Fruit fly (Drosophila melanogaster) whole organism, embryonic: ENCODE measurements around the gene CG31548.

Source experiments
- CG10267 ChIP-seq: fragments of 200-800 bp; sonication (Bioruptor generic); optimal IDR thresholded peaks from 2 replicates; lab custom pipeline; 2018; ENCODE audit warnings: missing biosample characterization, mild to moderate bottlenecking, missing genetic modification characterization, moderate library complexity
- CG10274 ChIP-seq: fragments of 200-800 bp; sonication (Bioruptor generic); optimal IDR thresholded peaks from 3 replicates; lab custom pipeline; 2017; ENCODE audit warnings: missing biosample characterization, mild to moderate bottlenecking, missing genetic modification characterization
- CG11398 ChIP-seq: fragments of 200-800 bp; sonication (Bioruptor generic); optimal IDR thresholded peaks from 2 replicates; lab custom pipeline; 2016; ENCODE audit warnings: missing biosample characterization, missing genetic modification characterization
- CG11723 ChIP-seq: fragments of 200-800 bp; sonication (Bioruptor generic); optimal IDR thresholded peaks from 2 replicates; lab custom pipeline; 2017; ENCODE audit warnings: missing biosample characterization, mild to moderate bottlenecking, missing genetic modification characterization
- CG12236 ChIP-seq: fragments of 200-800 bp; sonication (Bioruptor generic); optimal IDR thresholded peaks from 2 replicates; lab custom pipeline; 2016; ENCODE audit warnings: missing biosample characterization, missing genetic modification characterization
- CG12659 ChIP-seq: fragments of 200-800 bp; sonication (Bioruptor generic); optimal IDR thresholded peaks from 3 replicates; lab custom pipeline; 2017; ENCODE audit warnings: mild to moderate bottlenecking, missing biosample characterization, missing genetic modification reagents, missing genetic modification characterization
- CG12942 ChIP-seq: fragments of 200-800 bp; sonication (Bioruptor generic); optimal IDR thresholded peaks from 3 replicates; lab custom pipeline; 2016; ENCODE audit warnings: missing biosample characterization, missing genetic modification characterization
- CG14014 ChIP-seq: fragments of 200-800 bp; sonication (Bioruptor generic); IDR thresholded peaks from 2 replicates; pipeline ENCODE4 v1.3.6; 2022; ENCODE audit warnings: missing biosample characterization, missing genetic modification characterization
- CG14050 ChIP-seq: fragments of 200-800 bp; sonication (Bioruptor generic); IDR thresholded peaks from 3 replicates; pipeline ENCODE4 v1.3.6; 2022; ENCODE audit warnings: missing biosample characterization, missing genetic modification characterization
- CG16779 ChIP-seq: fragments of 200-800 bp; sonication (Bioruptor generic); IDR thresholded peaks from 2 replicates; pipeline ENCODE4 v1.3.6; 2022; ENCODE audit warnings: missing biosample characterization, missing genetic modification characterization
- CG16813 ChIP-seq: fragments of 200-800 bp; sonication (Bioruptor generic); IDR thresholded peaks from 3 replicates; pipeline ENCODE4 v1.3.6; 2022; ENCODE audit warnings: missing biosample characterization, missing genetic modification characterization; ENCODE audit not compliant: partially characterized antibody
- CG16863 ChIP-seq: fragments of 200-800 bp; sonication (Bioruptor generic); optimal IDR thresholded peaks from 3 replicates; lab custom pipeline; 2016; ENCODE audit warnings: missing biosample characterization, missing genetic modification characterization
- CG17186 ChIP-seq: fragments of 200-800 bp; sonication (Bioruptor generic); optimal IDR thresholded peaks from 3 replicates; lab custom pipeline; 2017; ENCODE audit warnings: missing biosample characterization, missing genetic modification reagents, missing genetic modification characterization
- CG17385 ChIP-seq: fragments of 200-800 bp; sonication (Bioruptor generic); optimal IDR thresholded peaks from 3 replicates; lab custom pipeline; 2018; ENCODE audit warnings: missing biosample characterization, mild to moderate bottlenecking, missing genetic modification characterization
- CG17829 ChIP-seq: fragments of 200-800 bp; optimal IDR thresholded peaks from 2 replicates; lab custom pipeline; 2019; ENCODE audit warnings: missing biosample characterization, mild to moderate bottlenecking, missing genetic modification characterization, moderate library complexity
- CG30020 ChIP-seq: fragments of 200-800 bp; optimal IDR thresholded peaks from 2 replicates; lab custom pipeline; 2019; ENCODE audit warnings: missing biosample characterization, mild to moderate bottlenecking, missing genetic modification characterization, moderate library complexity
- CG34376 ChIP-seq: fragments of 200-800 bp; sonication (Bioruptor generic); optimal IDR thresholded peaks from 2 replicates; lab custom pipeline; 2018; ENCODE audit warnings: missing biosample characterization, mild to moderate bottlenecking, missing genetic modification characterization
- CG3847 ChIP-seq: fragments of 200-800 bp; sonication (Bioruptor generic); IDR thresholded peaks from 2 replicates; pipeline ENCODE4 v1.3.6; 2022; ENCODE audit warnings: missing biosample characterization, missing genetic modification characterization
- CG4360 ChIP-seq: fragments of 200-800 bp; sonication (Bioruptor generic); IDR thresholded peaks from 2 replicates; pipeline ENCODE4 v1.3.6; 2022; ENCODE audit warnings: missing biosample characterization, missing genetic modification characterization
- CG7745 ChIP-seq: fragments of 200-800 bp; sonication (Bioruptor generic); optimal IDR thresholded peaks from 2 replicates; lab custom pipeline; 2018; ENCODE audit warnings: missing biosample characterization, mild to moderate bottlenecking, missing genetic modification characterization, moderate library complexity
- CG7928 ChIP-seq: fragments of 200-800 bp; sonication (Bioruptor generic); optimal IDR thresholded peaks from 2 replicates; lab custom pipeline; 2017; ENCODE audit warnings: missing biosample characterization, mild to moderate bottlenecking, missing genetic modification characterization
- CG7987 ChIP-seq: fragments of 200-800 bp; sonication (Bioruptor generic); optimal IDR thresholded peaks from 2 replicates; lab custom pipeline; 2018; ENCODE audit warnings: missing biosample characterization, mild to moderate bottlenecking, missing genetic modification characterization, moderate library complexity
- CTCF ChIP-seq: fragments of 200-800 bp; sonication (Bioruptor generic); optimal IDR thresholded peaks from 2 replicates; lab custom pipeline; 2017; ENCODE audit warnings: missing biosample characterization, mild to moderate bottlenecking, missing genetic modification characterization, moderate library complexity
- Chrac-16 ChIP-seq: fragments of 200-800 bp; sonication (Bioruptor generic); optimal IDR thresholded peaks from 3 replicates; lab custom pipeline; 2016; ENCODE audit warnings: missing biosample characterization, missing genetic modification characterization
- CoRest ChIP-seq: fragments of 200-800 bp; sonication (Bioruptor generic); optimal IDR thresholded peaks from 3 replicates; lab custom pipeline; 2018; ENCODE audit warnings: missing biosample characterization, mild to moderate bottlenecking, missing genetic modification characterization, moderate library complexity
- D19B ChIP-seq: fragments of 200-800 bp; sonication (Bioruptor generic); optimal IDR thresholded peaks from 2 replicates; lab custom pipeline; 2017; ENCODE audit warnings: missing biosample characterization, mild to moderate bottlenecking, missing genetic modification characterization
- Dip3 ChIP-seq: fragments of 200-800 bp; sonication (Bioruptor generic); optimal IDR thresholded peaks from 3 replicates; lab custom pipeline; 2016; ENCODE audit warnings: missing biosample characterization, missing genetic modification characterization
- Ets65A ChIP-seq: fragments of 200-800 bp; sonication (Bioruptor generic); peaks from one replicate; lab custom pipeline; 2016; ENCODE audit warnings: missing biosample characterization, missing genetic modification characterization
- HHEX ChIP-seq: fragments of 200-800 bp; sonication (Bioruptor generic); optimal IDR thresholded peaks from 3 replicates; lab custom pipeline; 2017; ENCODE audit warnings: missing biosample characterization, mild to moderate bottlenecking, missing genetic modification characterization, missing genetic modification reagents
- HLH4C ChIP-seq: fragments of 200-800 bp; sonication (Bioruptor generic); IDR thresholded peaks from 3 replicates; pipeline ENCODE4 v1.3.6; 2022; ENCODE audit warnings: missing biosample characterization, missing genetic modification characterization; ENCODE audit not compliant: partially characterized antibody
- HmgZ ChIP-seq: fragments of 200-800 bp; sonication (Bioruptor generic); optimal IDR thresholded peaks from 2 replicates; lab custom pipeline; 2018; ENCODE audit warnings: missing biosample characterization, mild to moderate bottlenecking, missing genetic modification characterization
- Lpt ChIP-seq: fragments of >200 bp; optimal IDR thresholded peaks from 2 replicates; lab custom pipeline; 2018; ENCODE audit warnings: missing biosample characterization, missing genetic modification characterization
- MBD-R2 ChIP-seq: fragments of 200-800 bp; sonication (Bioruptor generic); IDR thresholded peaks from 2 replicates; pipeline ENCODE4 v1.3.6; 2022; ENCODE audit warnings: missing biosample characterization, missing genetic modification characterization
- Med ChIP-seq: fragments of 200-800 bp; sonication (Bioruptor generic); peaks from one replicate; lab custom pipeline; 2016; ENCODE audit warnings: missing biosample characterization, missing genetic modification characterization, mild to moderate bottlenecking, inconsistent platforms, moderate library complexity
- NK7.1 ChIP-seq: fragments of 200-800 bp; sonication (Bioruptor generic); optimal IDR thresholded peaks from 3 replicates; lab custom pipeline; 2016; ENCODE audit warnings: missing biosample characterization, missing genetic modification characterization
- Oaz ChIP-seq: fragments of 200-800 bp; sonication (Bioruptor generic); IDR thresholded peaks from 2 replicates; pipeline ENCODE4 v1.3.6; 2022; ENCODE audit warnings: missing biosample characterization, missing genetic modification characterization
- Pdp1 ChIP-seq, 2 experiments: fragments of 200-800 bp; sonication (Bioruptor generic); optimal IDR thresholded peaks; 3 replicates each; lab custom pipeline; 2016; ENCODE audit warnings: missing biosample characterization in 2 of 2, missing genetic modification characterization in 2 of 2, mild to moderate bottlenecking in 1 of 2, moderate library complexity in 1 of 2
- Sin3A ChIP-seq: fragments of >200 bp; optimal IDR thresholded peaks from 2 replicates; lab custom pipeline; 2018
- Sry-β ChIP-seq: fragments of 200-800 bp; sonication (Bioruptor generic); optimal IDR thresholded peaks from 2 replicates; lab custom pipeline; 2018; ENCODE audit warnings: missing biosample characterization, mild to moderate bottlenecking, missing genetic modification characterization, moderate library complexity
- crp ChIP-seq, 2 experiments: fragments of 200-800 bp; sonication (Bioruptor generic); optimal IDR thresholded peaks; 2 replicates in 1 of 2; 3 replicates in 1 of 2; lab custom pipeline; 2017; ENCODE audit warnings: missing biosample characterization in 2 of 2, missing genetic modification characterization in 2 of 2, mild to moderate bottlenecking in 1 of 2, moderate library complexity in 1 of 2
- danr ChIP-seq: fragments of 200-800 bp; sonication (Bioruptor generic); IDR thresholded peaks from 2 replicates; pipeline ENCODE4 v1.3.6; 2022; ENCODE audit warnings: missing biosample characterization, missing genetic modification characterization
- dati ChIP-seq: fragments of 200-800 bp; sonication (Bioruptor generic); IDR thresholded peaks from 2 replicates; pipeline ENCODE4 v1.3.6; 2022; ENCODE audit warnings: missing biosample characterization, missing genetic modification characterization
- emc ChIP-seq: fragments of 200-800 bp; sonication (Bioruptor generic); optimal IDR thresholded peaks from 2 replicates; lab custom pipeline; 2016; ENCODE audit warnings: missing biosample characterization, missing genetic modification characterization
- esg ChIP-seq: fragments of 200-800 bp; sonication (Bioruptor generic); conservative IDR thresholded peaks from 2 replicates; pipeline ENCODE4 v1.3.6; 2022; ENCODE audit warnings: missing biosample characterization, missing genetic modification characterization
- fru ChIP-seq: fragments of >200 bp; optimal IDR thresholded peaks from 2 replicates; lab custom pipeline; 2017
- fu2 ChIP-seq: fragments of 200-800 bp; sonication (Bioruptor generic); optimal IDR thresholded peaks from 2 replicates; lab custom pipeline; 2016; ENCODE audit warnings: missing biosample characterization, missing genetic modification characterization
- lola ChIP-seq, 3 experiments: fragments of >200 bp in 2 of 3; fragments of 200-800 bp in 1 of 3; sonication (Bioruptor generic) in 1 of 3; optimal IDR thresholded peaks; 2 replicates each; lab custom pipeline; 2017 to 2019; ENCODE audit warnings: missing biosample characterization in 3 of 3, missing genetic modification characterization in 3 of 3, mild to moderate bottlenecking in 1 of 3, moderate library complexity in 1 of 3
- rib ChIP-seq: fragments of 200-800 bp; sonication (Bioruptor generic); IDR thresholded peaks from 2 replicates; pipeline ENCODE4 v1.3.6; 2022; ENCODE audit warnings: missing biosample characterization, missing genetic modification characterization
- stwl ChIP-seq: fragments of 200-800 bp; sonication (Bioruptor generic); optimal IDR thresholded peaks from 3 replicates; lab custom pipeline; 2018; ENCODE audit warnings: missing biosample characterization, mild to moderate bottlenecking, missing genetic modification characterization, moderate library complexity
- toy ChIP-seq: fragments of 200-800 bp; sonication (Bioruptor generic); IDR thresholded peaks from 2 replicates; pipeline ENCODE4 v1.3.6; 2022; ENCODE audit warnings: missing biosample characterization, missing genetic modification characterization

CG31548 gene

DNA sequence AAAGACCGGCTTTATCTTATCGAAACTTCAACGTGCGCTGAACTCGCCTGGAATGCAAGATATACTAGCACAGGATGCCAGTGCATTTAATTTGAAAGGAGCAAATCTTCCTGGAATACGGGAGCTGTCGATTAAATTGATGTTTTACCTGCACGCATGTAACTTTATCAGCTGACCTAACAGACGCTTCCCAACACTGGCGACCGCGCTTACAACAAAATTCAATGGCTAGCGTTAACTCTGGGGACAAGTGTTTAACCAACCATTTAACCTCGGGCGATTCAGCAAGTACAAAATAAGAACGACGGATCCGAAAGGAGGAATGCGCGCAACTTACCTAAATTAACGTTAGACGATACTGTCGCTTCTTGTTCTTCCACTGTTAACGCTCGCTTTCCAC lies 24.9 kb downstream of the CG31548 start:
- no peak for TF ChIP-seq CG34376
- TF ChIP-seq Sry-β = no peak
- no peak for TF ChIP-seq CG17385
- no peak for TF ChIP-seq CG11723 (GFP tag; lab: Kevin White, UChicago)
- TF ChIP-seq CG10274 = no peak
- TF ChIP-seq Lpt (GFP tag; lab: Kevin White, UChicago) = no peak
- no peak for TF ChIP-seq CG14014
- no peak for TF ChIP-seq CG14050
- no peak for TF ChIP-seq HLH4C (GFP tag; lab: Robert Waterston, UW)
- no peak for TF ChIP-seq HmgZ
- no peak for TF ChIP-seq CG12942
- TF ChIP-seq CG10267 (tag; lab: Kevin White, UChicago) = peak; percentile 80
- TF ChIP-seq CG7745 (tag; lab: Kevin White, UChicago) = no peak
- no peak for TF ChIP-seq danr (GFP tag; lab: Robert Waterston, UW)
- no peak for TF ChIP-seq Sin3A (lab: Kevin White, UChicago)
- TF ChIP-seq NK7.1 (GFP tag; lab: Kevin White, UChicago) = no peak
- no peak for TF ChIP-seq CG3847 (GFP tag; lab: Robert Waterston, UW)
- no peak for TF ChIP-seq CG7928 (GFP tag; lab: Kevin White, UChicago)
- TF ChIP-seq CG4360 (GFP tag; lab: Robert Waterston, UW) = peak; percentile 65
- no peak for TF ChIP-seq CG16813
- TF ChIP-seq HHEX (GFP tag; lab: Kevin White, UChicago) = peak; percentile 10
- TF ChIP-seq Chrac-16 (GFP tag; lab: Kevin White, UChicago) = no peak
- no peak for TF ChIP-seq Oaz (GFP tag; lab: Robert Waterston, UW)
- peak in 1 of 2 experiments; percentile 77 for TF ChIP-seq crp (GFP tag; optimal IDR thresholded peaks at IDR 0.05; lab: Kevin White, UChicago)
- TF ChIP-seq fu2 = no peak
- no peak for TF ChIP-seq dati
- peak in 1 of 2 experiments; percentile 23 for TF ChIP-seq Pdp1 (GFP tag; optimal IDR thresholded peaks at IDR 0.05; lab: Kevin White, UChicago)
- peak; percentile 41 for TF ChIP-seq MBD-R2
- TF ChIP-seq CG16863 (GFP tag; lab: Kevin White, UChicago) = no peak
- TF ChIP-seq Med (GFP tag; lab: Kevin White, UChicago) = peak; percentile 69
- no peak for TF ChIP-seq fru
- peak; percentile 17 for TF ChIP-seq CG12659 (GFP tag; lab: Kevin White, UChicago)
- peak; percentile 31 for TF ChIP-seq stwl (tag; lab: Kevin White, UChicago)
- 0 out of 2 replicates have a peak, but pooled peaks have one; percentile 42 for TF ChIP-seq rib (GFP tag; lab: Robert Waterston, UW)
- no peak for TF ChIP-seq CG7987
- no peak for TF ChIP-seq CG11398 (GFP tag; lab: Kevin White, UChicago)
- no peak for TF ChIP-seq D19B (GFP tag; lab: Kevin White, UChicago)
- peak; percentile 3 for TF ChIP-seq CTCF
- TF ChIP-seq CoRest (tag; lab: Kevin White, UChicago) = no peak
- TF ChIP-seq emc (GFP tag; lab: Kevin White, UChicago) = no peak
- no peak for TF ChIP-seq toy (GFP tag; lab: Robert Waterston, UW)
- peak; percentile 6 for TF ChIP-seq CG17186
- TF ChIP-seq lola (GFP tag; optimal IDR thresholded peaks at IDR 0.05; lab: Kevin White, UChicago) = peak in 1 of 3 experiments; percentile 3
- TF ChIP-seq CG17829 (tag; lab: Kevin White, UChicago) = no peak
- TF ChIP-seq Ets65A (GFP tag; lab: Kevin White, UChicago) = peak; percentile 63
- TF ChIP-seq esg (GFP tag; lab: Robert Waterston, UW) = no peak
- TF ChIP-seq Dip3 (GFP tag; lab: Kevin White, UChicago) = no peak
- no peak for TF ChIP-seq CG16779
- no peak for TF ChIP-seq CG12236 (GFP tag; lab: Kevin White, UChicago)
- peak; percentile 1 for TF ChIP-seq CG30020
- TF ChIP-seq, all 482 proteins: peak for 15
